Fruit fly (Drosophila melanogaster): Measurements from ENCODE around the gene dsd.

DNA sequence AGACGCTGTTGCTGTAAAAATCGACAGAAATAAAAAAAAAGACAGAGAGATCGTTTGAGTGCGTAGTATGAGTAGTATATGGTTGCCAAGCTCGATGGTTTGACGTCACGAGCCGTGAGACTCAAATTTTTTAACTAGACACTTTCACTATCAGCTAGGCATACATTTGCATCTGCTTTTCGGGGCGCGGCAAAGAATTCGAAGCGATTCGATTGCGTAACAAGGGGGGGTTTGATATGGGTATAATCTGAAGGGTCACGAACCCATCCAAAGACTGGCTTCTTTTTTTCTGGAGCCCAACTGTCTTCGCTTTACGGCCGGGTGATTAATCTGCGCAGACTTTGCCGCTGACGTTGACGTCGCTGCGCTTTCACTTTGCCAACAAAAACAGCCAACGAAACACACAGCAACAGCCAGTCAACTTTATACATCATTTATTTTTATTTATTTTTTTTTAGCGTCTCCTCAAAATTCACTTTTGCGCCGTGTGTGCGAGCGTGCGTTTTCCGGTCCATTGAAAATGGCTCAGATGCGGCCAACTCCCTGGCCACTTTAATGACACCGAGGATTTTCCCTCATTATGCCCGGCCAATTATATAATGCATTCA, 13.5 kb downstream of the dsd start:
- TF ChIP-seq psq (optimal IDR thresholded peaks at IDR 0.05) (no peak), ttk (optimal IDR thresholded peaks at IDR 0.05) (no peak)

All from Kc167 (cell line).